Worm (Caenorhabditis elegans): ENCODE measurements around the gene F13H8.3.

- TF ChIP-seq W03F9.2 (tag; optimal IDR thresholded peaks at IDR 0.05), result no peak
- no peak for TF ChIP-seq dao-5 (tag; optimal IDR thresholded peaks at IDR 0.05)
- TF ChIP-seq him-1 (tag; optimal IDR thresholded peaks at IDR 0.05), result no peak
Measured at ce11 chrII:6244171-6244570, 19.6 kb upstream of the F13H8.3 start, which contains the start of gene tat-4.
